Fruit fly (Drosophila melanogaster) whole organism, embryonic: ENCODE measurements around the gene CG12182.
A peak's percentile ranks its signal among the peaks of the same experiment; 100 is the strongest.

ENCODE experiments used
- Adf1 ChIP-seq: fragments of 200-800 bp; sonication (Bioruptor generic); IDR thresholded peaks from 2 replicates; pipeline ENCODE4 v1.3.6; 2022; ENCODE audit warnings: missing biosample characterization, missing genetic modification characterization
- B-H1 ChIP-seq: fragments of 200-800 bp; sonication (Bioruptor generic); IDR thresholded peaks from 3 replicates; pipeline ENCODE4 v1.3.6; 2022; ENCODE audit warnings: missing biosample characterization, missing genetic modification characterization
- CG10147 ChIP-seq: fragments of 200-800 bp; sonication (Bioruptor generic); optimal IDR thresholded peaks from 2 replicates; lab custom pipeline; 2019; ENCODE audit warnings: missing biosample characterization, mild to moderate bottlenecking, missing genetic modification characterization, moderate library complexity
- CG10209 ChIP-seq: fragments of 200-800 bp; sonication (Bioruptor generic); optimal IDR thresholded peaks from 3 replicates; lab custom pipeline; 2017; ENCODE audit warnings: missing biosample characterization, mild to moderate bottlenecking, missing genetic modification characterization, missing genetic modification reagents
- CG12104 ChIP-seq: fragments of 200-800 bp; sonication (Bioruptor generic); optimal IDR thresholded peaks from 3 replicates; lab custom pipeline; 2016; ENCODE audit warnings: missing biosample characterization, missing genetic modification characterization
- CG12769 ChIP-seq: fragments of 200-800 bp; sonication (Bioruptor generic); optimal IDR thresholded peaks from 2 replicates; lab custom pipeline; 2019; ENCODE audit warnings: missing biosample characterization, mild to moderate bottlenecking, missing genetic modification characterization, moderate library complexity
- CG15073 ChIP-seq: fragments of 200-800 bp; sonication (Bioruptor generic); optimal IDR thresholded peaks from 2 replicates; lab custom pipeline; 2016; ENCODE audit warnings: missing biosample characterization, missing genetic modification characterization
- CG16815 ChIP-seq: fragments of 200-800 bp; sonication (Bioruptor generic); optimal IDR thresholded peaks from 3 replicates; lab custom pipeline; 2017; ENCODE audit warnings: missing biosample characterization, mild to moderate bottlenecking, missing genetic modification characterization
- CG17385 ChIP-seq: fragments of 200-800 bp; sonication (Bioruptor generic); optimal IDR thresholded peaks from 3 replicates; lab custom pipeline; 2018; ENCODE audit warnings: missing biosample characterization, mild to moderate bottlenecking, missing genetic modification characterization
- CG17568 ChIP-seq: fragments of 200-800 bp; sonication (Bioruptor generic); optimal IDR thresholded peaks from 2 replicates; lab custom pipeline; 2018; ENCODE audit warnings: missing biosample characterization, mild to moderate bottlenecking, missing genetic modification characterization, moderate library complexity
- CG2199 ChIP-seq: fragments of 200-800 bp; sonication (Bioruptor generic); IDR thresholded peaks from 3 replicates; pipeline ENCODE4 v1.3.6; 2022; ENCODE audit warnings: missing biosample characterization, missing genetic modification characterization
- CG2889 ChIP-seq: fragments of 200-800 bp; sonication (Bioruptor generic); IDR thresholded peaks from 3 replicates; pipeline ENCODE4 v1.3.6; 2022; ENCODE audit warnings: missing biosample characterization, missing genetic modification characterization
- CG30431 ChIP-seq: fragments of 200-800 bp; sonication (Bioruptor generic); optimal IDR thresholded peaks from 2 replicates; lab custom pipeline; 2017; ENCODE audit warnings: missing biosample characterization, missing genetic modification characterization
- CG3163 ChIP-seq: fragments of 200-800 bp; sonication (Bioruptor generic); optimal IDR thresholded peaks from 3 replicates; lab custom pipeline; 2016; ENCODE audit warnings: missing biosample characterization, missing genetic modification characterization
- CG32767 ChIP-seq: fragments of 200-800 bp; sonication (Bioruptor generic); IDR thresholded peaks from 2 replicates; pipeline ENCODE4 v1.3.6; 2022; ENCODE audit warnings: missing biosample characterization, missing genetic modification characterization
- CG34224 ChIP-seq: fragments of 200-800 bp; sonication (Bioruptor generic); IDR thresholded peaks from 3 replicates; pipeline ENCODE4 v1.3.6; 2022; ENCODE audit warnings: missing biosample characterization, missing genetic modification characterization; ENCODE audit not compliant: partially characterized antibody
- CG34376 ChIP-seq: fragments of 200-800 bp; sonication (Bioruptor generic); optimal IDR thresholded peaks from 2 replicates; lab custom pipeline; 2018; ENCODE audit warnings: missing biosample characterization, mild to moderate bottlenecking, missing genetic modification characterization
- CG3726 ChIP-seq: fragments of 200-800 bp; sonication (Bioruptor generic); IDR thresholded peaks from 3 replicates; pipeline ENCODE4, ENCODE4 v1.3.6; 2022; ENCODE audit warnings: missing biosample characterization, missing genetic modification characterization
- CG7357 ChIP-seq: fragments of 200-800 bp; sonication (Bioruptor generic); IDR thresholded peaks from 3 replicates; pipeline ENCODE4 v1.3.6; 2022; ENCODE audit warnings: missing biosample characterization, missing genetic modification characterization
- CG7963 ChIP-seq: fragments of 200-800 bp; sonication (Bioruptor generic); IDR thresholded peaks from 3 replicates; pipeline ENCODE4 v1.3.6; 2022; ENCODE audit warnings: missing biosample characterization, missing genetic modification characterization; ENCODE audit not compliant: partially characterized antibody
- CG9817 ChIP-seq: fragments of 200-800 bp; sonication (Bioruptor generic); optimal IDR thresholded peaks from 2 replicates; lab custom pipeline; 2018; ENCODE audit warnings: missing biosample characterization, mild to moderate bottlenecking, missing genetic modification characterization, moderate library complexity
- CTCF ChIP-seq: fragments of 200-800 bp; sonication (Bioruptor generic); optimal IDR thresholded peaks from 2 replicates; lab custom pipeline; 2017; ENCODE audit warnings: missing biosample characterization, mild to moderate bottlenecking, missing genetic modification characterization, moderate library complexity
- Chrac-16 ChIP-seq: fragments of 200-800 bp; sonication (Bioruptor generic); optimal IDR thresholded peaks from 3 replicates; lab custom pipeline; 2016; ENCODE audit warnings: missing biosample characterization, missing genetic modification characterization
- CkIIα-i1 ChIP-seq: fragments of 200-800 bp; sonication (Bioruptor generic); IDR thresholded peaks from 2 replicates; pipeline ENCODE4 v1.3.6; 2022; ENCODE audit warnings: missing biosample characterization, missing genetic modification characterization
- D19B ChIP-seq: fragments of 200-800 bp; sonication (Bioruptor generic); optimal IDR thresholded peaks from 2 replicates; lab custom pipeline; 2017; ENCODE audit warnings: missing biosample characterization, mild to moderate bottlenecking, missing genetic modification characterization
- Deaf1 ChIP-seq: fragments of 200-800 bp; optimal IDR thresholded peaks from 3 replicates; lab custom pipeline; 2019; ENCODE audit warnings: missing biosample characterization, mild to moderate bottlenecking, missing genetic modification characterization, moderate library complexity
- Dip2 ChIP-seq: fragments of 200-800 bp; sonication (Bioruptor generic); IDR thresholded peaks from 2 replicates; pipeline ENCODE4 v1.3.6; 2022; ENCODE audit warnings: missing biosample characterization, missing genetic modification characterization
- Ets65A ChIP-seq: fragments of 200-800 bp; sonication (Bioruptor generic); peaks from one replicate; lab custom pipeline; 2016; ENCODE audit warnings: missing biosample characterization, missing genetic modification characterization
- H2.0 ChIP-seq: fragments of 200-800 bp; sonication (Bioruptor generic); IDR thresholded peaks from 2 replicates; pipeline ENCODE4 v1.3.6; 2022; ENCODE audit warnings: missing biosample characterization, missing genetic modification characterization
- HLHmδ ChIP-seq: fragments of 200-800 bp; sonication (Bioruptor generic); optimal IDR thresholded peaks from 2 replicates; lab custom pipeline; 2018; ENCODE audit warnings: missing biosample characterization, mild to moderate bottlenecking, missing genetic modification characterization, moderate library complexity
- Kr ChIP-seq: fragments of 200-800 bp; sonication (Bioruptor generic); optimal IDR thresholded peaks from 2 replicates; lab custom pipeline; 2017; ENCODE audit warnings: missing biosample characterization, mild to moderate bottlenecking, missing genetic modification characterization
- Lpt ChIP-seq: fragments of >200 bp; optimal IDR thresholded peaks from 2 replicates; lab custom pipeline; 2018; ENCODE audit warnings: missing biosample characterization, missing genetic modification characterization
- Nf-YA ChIP-seq: fragments of 200-800 bp; sonication (Bioruptor generic); IDR thresholded peaks from 2 replicates; pipeline ENCODE4 v1.3.6; 2022; ENCODE audit warnings: missing biosample characterization, missing genetic modification characterization
- Optix ChIP-seq: fragments of 200-800 bp; sonication (Bioruptor generic); IDR thresholded peaks from 3 replicates; pipeline ENCODE4 v1.3.6; 2022; ENCODE audit warnings: missing biosample characterization, missing genetic modification characterization
- Six4 ChIP-seq: fragments of 200-800 bp; sonication (Bioruptor generic); optimal IDR thresholded peaks from 2 replicates; lab custom pipeline; 2016; ENCODE audit warnings: missing biosample characterization, missing genetic modification characterization
- Stat92E ChIP-seq, 3 experiments: fragments of >200 bp in 2 of 3; fragments of 200-800 bp in 1 of 3; sonication (Bioruptor generic) in 1 of 3; optimal IDR thresholded peaks; 2 replicates each; lab custom pipeline; 2017 to 2019; ENCODE audit warnings: missing biosample characterization in 3 of 3, missing genetic modification characterization in 3 of 3, mild to moderate bottlenecking in 1 of 3, moderate library complexity in 1 of 3
- ac ChIP-seq: fragments of 200-800 bp; sonication (Bioruptor generic); optimal IDR thresholded peaks from 3 replicates; lab custom pipeline; 2017; ENCODE audit warnings: missing biosample characterization, mild to moderate bottlenecking, missing genetic modification characterization
- az2 ChIP-seq: fragments of 200-800 bp; sonication (Bioruptor generic); optimal IDR thresholded peaks from 3 replicates; lab custom pipeline; 2016; ENCODE audit warnings: missing biosample characterization, missing genetic modification characterization
- bigmax ChIP-seq: fragments of 200-800 bp; sonication (Bioruptor generic); optimal IDR thresholded peaks from 2 replicates; lab custom pipeline; 2018; ENCODE audit warnings: missing biosample characterization, mild to moderate bottlenecking, missing genetic modification characterization
- cato ChIP-seq: fragments of 200-800 bp; sonication (Bioruptor generic); optimal IDR thresholded peaks from 2 replicates; lab custom pipeline; 2016; ENCODE audit warnings: missing biosample characterization, missing genetic modification characterization, borderline replicate concordance
- emc ChIP-seq: fragments of 200-800 bp; sonication (Bioruptor generic); optimal IDR thresholded peaks from 2 replicates; lab custom pipeline; 2016; ENCODE audit warnings: missing biosample characterization, missing genetic modification characterization
- odd ChIP-seq: fragments of 200-800 bp; sonication (Bioruptor generic); optimal IDR thresholded peaks from 2 replicates; lab custom pipeline; 2017; ENCODE audit warnings: missing biosample characterization, mild to moderate bottlenecking, missing genetic modification characterization
- pfk ChIP-seq: fragments of 200-800 bp; sonication (Bioruptor generic); optimal IDR thresholded peaks from 2 replicates; lab custom pipeline; 2018; ENCODE audit warnings: missing biosample characterization, mild to moderate bottlenecking, missing genetic modification characterization, moderate library complexity
- ranshi ChIP-seq: fragments of 200-800 bp; sonication (Bioruptor generic); IDR thresholded peaks from 2 replicates; pipeline ENCODE4 v1.3.6; 2022; ENCODE audit warnings: missing biosample characterization, missing genetic modification characterization
- salm ChIP-seq: fragments of 200-800 bp; sonication (Bioruptor generic); optimal IDR thresholded peaks from 2 replicates; lab custom pipeline; 2018; ENCODE audit warnings: missing biosample characterization, mild to moderate bottlenecking, missing genetic modification characterization
- sd ChIP-seq: fragments of 200-800 bp; sonication (Bioruptor generic); optimal IDR thresholded peaks from 3 replicates; lab custom pipeline; 2018; ENCODE audit warnings: missing biosample characterization, mild to moderate bottlenecking, missing genetic modification characterization, moderate library complexity
- sima ChIP-seq: fragments of 200-800 bp; sonication (Bioruptor generic); optimal IDR thresholded peaks from 2 replicates; lab custom pipeline; 2016; ENCODE audit warnings: missing biosample characterization, missing genetic modification characterization
- sna ChIP-seq: fragments of 200-800 bp; sonication (Bioruptor generic); IDR thresholded peaks from 2 replicates; pipeline ENCODE4 v1.3.6; 2022; ENCODE audit warnings: missing biosample characterization, missing genetic modification characterization; ENCODE audit not compliant: partially characterized antibody
- tin ChIP-seq: fragments of 200-800 bp; sonication (Bioruptor generic); optimal IDR thresholded peaks from 3 replicates; lab custom pipeline; 2016; ENCODE audit warnings: missing biosample characterization, missing genetic modification characterization
- toy ChIP-seq: fragments of 200-800 bp; sonication (Bioruptor generic); IDR thresholded peaks from 2 replicates; pipeline ENCODE4 v1.3.6; 2022; ENCODE audit warnings: missing biosample characterization, missing genetic modification characterization

The CG12182 gene

DNA sequence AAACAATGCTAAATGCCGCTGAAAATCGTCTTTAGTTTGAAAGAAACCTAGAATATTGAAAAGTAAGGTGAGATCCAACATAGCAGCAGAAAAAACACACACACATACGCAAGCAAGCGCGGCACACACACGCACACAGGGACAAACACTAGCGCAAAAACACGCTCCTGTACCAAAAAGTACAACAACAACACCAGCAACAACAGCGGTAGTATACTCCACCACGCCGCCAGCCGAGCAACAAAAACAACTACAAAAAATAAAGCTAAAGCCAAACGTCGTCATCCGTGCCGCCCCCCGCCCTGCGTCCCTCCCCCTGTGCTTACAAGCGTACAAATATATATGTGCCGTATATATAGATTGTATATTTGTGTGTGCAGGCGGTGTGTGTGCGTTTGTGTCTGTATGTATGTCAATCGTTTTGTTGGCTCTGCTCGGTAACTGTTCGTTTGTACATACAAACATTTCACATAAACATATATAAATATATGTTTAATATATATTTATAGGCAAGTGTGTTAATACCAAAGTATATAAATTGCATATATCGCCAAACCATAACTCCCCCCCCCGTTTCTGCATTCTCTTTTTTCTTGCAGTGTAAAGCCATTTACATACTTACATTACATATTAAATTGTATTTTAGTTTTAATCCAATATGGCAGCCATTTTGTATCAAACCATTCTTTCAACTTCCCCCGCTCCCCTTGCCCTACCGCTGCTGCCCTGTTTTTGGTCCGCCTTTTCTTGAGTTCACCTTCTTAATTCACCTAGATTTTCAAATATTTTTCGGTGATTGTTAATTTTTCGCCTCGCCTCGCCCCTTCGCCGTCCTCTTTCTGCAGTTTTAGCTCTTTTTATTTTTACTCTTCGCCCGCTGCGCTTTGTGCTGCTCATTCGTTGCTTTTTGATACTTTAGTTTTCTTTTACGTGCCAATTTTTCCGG lies 36.9 kb upstream of the CG12182 start (continued):
- peak; percentile 51; the same call in 1 of the 2 replicates for TF ChIP-seq Adf1
- TF ChIP-seq D19B (GFP tag; lab: Kevin White, UChicago): no peak
- peak; percentile 4 for TF ChIP-seq CG10209 (GFP tag; lab: Kevin White, UChicago)
- no peak for TF ChIP-seq CG7963 (GFP tag; lab: Robert Waterston, UW)
- no peak for TF ChIP-seq CG34376
- no peak for TF ChIP-seq Nf-YA (GFP tag; lab: Robert Waterston, UW)
- TF ChIP-seq Ets65A (GFP tag; lab: Kevin White, UChicago): peak; percentile 53
- no peak for TF ChIP-seq CG12104
- peak; percentile 63 for TF ChIP-seq Deaf1 (tag; lab: Kevin White, UChicago)
- no peak; the same call in 1 of the 2 replicates for TF ChIP-seq sna (GFP tag; lab: Robert Waterston, UW)
- TF ChIP-seq sima: no peak
- TF ChIP-seq bigmax: no peak
- TF ChIP-seq Kr (GFP tag; lab: Kevin White, UChicago): no peak
- no peak for TF ChIP-seq CG2889 (GFP tag; lab: Robert Waterston, UW)
- TF ChIP-seq salm (tag; lab: Kevin White, UChicago): no peak
- no peak for TF ChIP-seq Dip2 (GFP tag; lab: Robert Waterston, UW)
- TF ChIP-seq CG12769 (tag; lab: Kevin White, UChicago): no peak
- no peak for TF ChIP-seq emc
- no peak for TF ChIP-seq CG15073 (GFP tag; lab: Kevin White, UChicago)
- TF ChIP-seq CG10147 (GFP tag; lab: Kevin White, UChicago): no peak
- TF ChIP-seq CG2199: no peak
- no peak for TF ChIP-seq Chrac-16 (GFP tag; lab: Kevin White, UChicago)
- no peak for TF ChIP-seq sd (tag; lab: Kevin White, UChicago)
- no peak for TF ChIP-seq CG7357 (GFP tag; lab: Robert Waterston, UW)
- TF ChIP-seq CG34224 (GFP tag; lab: Robert Waterston, UW): peak; percentile 12; the same call in 1 of the 3 replicates
- TF ChIP-seq CG32767: no peak
- no peak for TF ChIP-seq CG9817
- no peak for TF ChIP-seq H2.0
- no peak for TF ChIP-seq CG3163
- no peak for TF ChIP-seq CG17568 (GFP tag; lab: Kevin White, UChicago)
- TF ChIP-seq ac (GFP tag; lab: Kevin White, UChicago): no peak
- TF ChIP-seq Stat92E (GFP tag; optimal IDR thresholded peaks at IDR 0.05; lab: Kevin White, UChicago): peak in 1 of 3 experiments; percentile 12
- TF ChIP-seq pfk (GFP tag; lab: Kevin White, UChicago): no peak
- TF ChIP-seq Six4 (GFP tag; lab: Kevin White, UChicago): no peak
- no peak for TF ChIP-seq cato (GFP tag; lab: Kevin White, UChicago)
- no peak for TF ChIP-seq CG3726
- no peak for TF ChIP-seq odd (GFP tag; lab: Kevin White, UChicago)
- TF ChIP-seq CG16815 (GFP tag; lab: Kevin White, UChicago): no peak
- TF ChIP-seq az2 (GFP tag; lab: Kevin White, UChicago): peak; percentile 7
- TF ChIP-seq CkIIα-i1: no peak
- TF ChIP-seq CG30431 (GFP tag; lab: Kevin White, UChicago): no peak
- no peak for TF ChIP-seq CTCF (GFP tag; lab: Kevin White, UChicago)
- no peak for TF ChIP-seq Lpt (GFP tag; lab: Kevin White, UChicago)
- TF ChIP-seq tin (GFP tag; lab: Kevin White, UChicago): no peak
- TF ChIP-seq ranshi: no peak
- TF ChIP-seq Optix (GFP tag; lab: Robert Waterston, UW): no peak
- no peak for TF ChIP-seq toy (GFP tag; lab: Robert Waterston, UW)
- no peak for TF ChIP-seq HLHmδ (GFP tag; lab: Kevin White, UChicago)
- peak; percentile 37 for TF ChIP-seq CG17385 (GFP tag; lab: Kevin White, UChicago)
- TF ChIP-seq B-H1 (GFP tag; lab: Robert Waterston, UW): peak; percentile 13; the same call in 1 of the 3 replicates
